Worm (Caenorhabditis elegans) whole organism, early embryonic: ENCODE results near the gene F09G2.8.

ENCODE experiments used
- B0310.2 ChIP-seq: sonication (generic microtip); optimal IDR thresholded peaks from 2 replicates; lab custom pipeline; 2016; ENCODE audit warnings: mild to moderate bottlenecking, missing genetic modification characterization, missing compliant biosample characterization
- F13C5.2 ChIP-seq: sonication (generic microtip); optimal IDR thresholded peaks from 2 replicates; lab custom pipeline; 2017; ENCODE audit warnings: mild to moderate bottlenecking, missing genetic modification characterization, inconsistent platforms, missing compliant biosample characterization
- aly-1 ChIP-seq: sonication (generic microtip); optimal IDR thresholded peaks from 2 replicates; lab custom pipeline; 2016; ENCODE audit warnings: missing genetic modification characterization, missing compliant biosample characterization
- ama-1 ChIP-seq: fragments of 150-350 bp; optimal IDR thresholded peaks from 2 replicates; lab custom pipeline; 2014
- ceh-13 ChIP-seq: fragments of 200-800 bp; sonication (Bioruptor generic); optimal IDR thresholded peaks from 2 replicates; lab custom pipeline; 2018; ENCODE audit warnings: mild to moderate bottlenecking, missing genetic modification characterization, missing compliant biosample characterization
- ceh-36 ChIP-seq: sonication (generic microtip); optimal IDR thresholded peaks from 2 replicates; lab custom pipeline; 2016; ENCODE audit warnings: missing genetic modification characterization, inconsistent platforms, missing compliant biosample characterization
- ets-7 ChIP-seq: sonication (generic microtip); optimal IDR thresholded peaks from 2 replicates; lab custom pipeline; 2016; ENCODE audit warnings: missing genotype, missing genetic modification characterization, missing compliant biosample characterization
- flt-1 ChIP-seq: fragments of 200-800 bp; sonication (Bioruptor generic); IDR thresholded peaks from 2 replicates; pipeline ENCODE4 v1.3.6; 2022; ENCODE audit warnings: missing genetic modification characterization, missing compliant biosample characterization
- hmbx-1 ChIP-seq: sonication (generic microtip); optimal IDR thresholded peaks from 2 replicates; lab custom pipeline; 2016; ENCODE audit warnings: mild to moderate bottlenecking, missing genetic modification characterization, missing compliant biosample characterization
- hmg-4 ChIP-seq: fragments of 200-800 bp; sonication (Bioruptor generic); optimal IDR thresholded peaks from 2 replicates; lab custom pipeline; 2018; ENCODE audit warnings: mild to moderate bottlenecking, missing genetic modification characterization, missing compliant biosample characterization
- hnd-1 ChIP-seq: sonication (generic microtip); optimal IDR thresholded peaks from 2 replicates; lab custom pipeline; 2016; ENCODE audit warnings: missing genetic modification characterization, missing compliant biosample characterization
- pes-1 ChIP-seq: fragments of 200-800 bp; sonication (Bioruptor generic); IDR thresholded peaks from 2 replicates; pipeline ENCODE4 v1.3.6; 2022; ENCODE audit warnings: missing genetic modification reagents, missing genetic modification characterization, missing compliant biosample characterization
- scrt-1 ChIP-seq: fragments of 200-800 bp; sonication (Bioruptor generic); IDR thresholded peaks from 2 replicates; pipeline ENCODE4 v1.3.6; 2022; ENCODE audit warnings: missing genetic modification characterization, missing compliant biosample characterization
- sea-1 ChIP-seq: fragments of 200-800 bp; sonication (Bioruptor generic); conservative IDR thresholded peaks from 2 replicates; pipeline ENCODE4 v1.3.6; 2022; ENCODE audit warnings: missing genetic modification characterization, missing compliant biosample characterization
- tbx-11 ChIP-seq: fragments of 200-800 bp; sonication (Bioruptor generic); IDR thresholded peaks from 2 replicates; pipeline ENCODE4 v1.3.6; 2022; ENCODE audit warnings: missing genetic modification characterization, missing compliant biosample characterization
- tbx-37 ChIP-seq: fragments of 200-800 bp; sonication (Bioruptor generic); conservative IDR thresholded peaks from 2 replicates; pipeline ENCODE4 v1.3.6; 2022; ENCODE audit warnings: missing genetic modification reagents, missing genetic modification characterization, missing compliant biosample characterization
- tra-4 ChIP-seq: sonication (generic microtip); optimal IDR thresholded peaks from 2 replicates; lab custom pipeline; 2017; ENCODE audit warnings: missing genetic modification characterization, missing compliant biosample characterization

The F09G2.8 gene

DNA sequence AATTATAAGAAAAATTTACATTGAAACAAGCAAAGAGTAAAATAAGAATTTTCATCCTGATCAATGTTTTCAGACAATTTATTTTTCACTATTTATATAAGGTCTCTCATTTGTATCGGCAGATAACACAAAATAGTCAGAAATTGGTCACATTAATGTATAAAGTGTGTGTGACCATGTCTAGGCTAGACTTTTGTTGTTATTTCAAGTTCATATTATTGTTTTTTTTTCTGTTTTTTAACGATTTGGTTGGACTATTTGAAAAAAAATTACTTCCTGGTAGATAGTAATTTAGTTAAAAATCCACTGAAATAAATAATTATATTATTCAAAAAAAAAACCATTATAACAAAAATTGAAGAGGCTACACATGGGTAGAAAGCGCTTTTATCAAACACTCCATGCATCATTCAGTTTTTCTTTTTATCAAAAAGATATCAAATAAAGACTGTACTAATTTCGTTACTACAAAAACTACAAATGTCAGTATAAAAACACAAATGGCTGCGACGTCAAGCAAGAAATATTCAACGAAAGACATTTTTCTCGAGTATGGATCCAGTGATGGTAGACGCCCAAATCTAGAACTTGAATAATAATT is 48.1 kb downstream of the F09G2.8 start, which contains the start of gene ugt-37:
ugt-37 (minus strand) TSS at position 69 of the 601 bp plus-strand sequence.
- no peak for TF ChIP-seq ama-1 (lab: Kevin White, UChicago)
- TF ChIP-seq scrt-1: no peak
- no peak for TF ChIP-seq aly-1 (tag; lab: Kevin White, UChicago)
- TF ChIP-seq pes-1 (GFP tag; lab: Robert Waterston, UW): no peak
- TF ChIP-seq ceh-13: no peak
- no peak for TF ChIP-seq tbx-37 (GFP tag; lab: Robert Waterston, UW)
- TF ChIP-seq B0310.2 (tag; lab: Kevin White, UChicago): no peak
- no peak for TF ChIP-seq hnd-1 (tag; lab: Kevin White, UChicago)
- no peak for TF ChIP-seq F13C5.2
- TF ChIP-seq ets-7 (tag; lab: Kevin White, UChicago): no peak
- TF ChIP-seq ceh-36 (tag; lab: Kevin White, UChicago): no peak
- TF ChIP-seq tbx-11 (GFP tag; lab: Robert Waterston, UW): no peak
- no peak for TF ChIP-seq sea-1
- TF ChIP-seq tra-4 (tag; lab: Kevin White, UChicago): no peak
- no peak for TF ChIP-seq flt-1 (GFP tag; lab: Robert Waterston, UW)
- no peak for TF ChIP-seq hmg-4 (GFP tag; lab: Kevin White, UChicago)
- TF ChIP-seq hmbx-1: no peak

ce11 chrV:7142661-7143060 is 50.8 kb downstream of the F09G2.8 start:
- no peak for TF ChIP-seq ama-1 (lab: Kevin White, UChicago)
- TF ChIP-seq sea-1: 0 out of 2 replicates have a peak, but pooled peaks have one; percentile 37
- TF ChIP-seq tbx-11 (GFP tag; lab: Robert Waterston, UW): 0 out of 2 replicates have a peak, but pooled peaks have one; percentile 29
- TF ChIP-seq F13C5.2: no peak

DNA sequence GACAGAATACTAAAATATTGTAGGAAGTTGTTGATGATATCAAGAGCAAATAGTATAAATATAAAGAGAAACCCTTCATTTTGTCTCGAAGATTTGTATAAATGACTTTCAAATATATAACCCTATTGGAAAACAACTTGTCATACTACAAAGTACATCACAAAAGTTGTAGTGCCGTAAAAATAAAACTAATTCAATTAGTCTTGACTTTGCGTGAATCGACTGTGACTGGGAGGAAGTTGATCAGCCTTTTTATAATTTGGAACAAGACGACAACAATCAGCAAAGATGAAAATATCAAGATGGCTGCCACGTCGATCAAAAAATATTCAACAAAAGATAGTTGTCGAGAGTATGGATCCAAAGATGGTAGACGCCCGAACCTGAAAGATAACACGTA is 51.6 kb downstream of the F09G2.8 start, which contains the start of gene ugt-40:
ugt-40 (minus strand) TSS at position 101 of the 400 bp plus-strand sequence.
- TF ChIP-seq ama-1 (lab: Kevin White, UChicago): no peak
- TF ChIP-seq hnd-1 (tag; lab: Kevin White, UChicago): no peak
- no peak for TF ChIP-seq ets-7 (tag; lab: Kevin White, UChicago)
- no peak for TF ChIP-seq hmbx-1

ce11 chrV:7140368-7140767 is 53.1 kb downstream of the F09G2.8 start:
- no peak for TF ChIP-seq tbx-11 (GFP tag; lab: Robert Waterston, UW)
- no peak for TF ChIP-seq hmbx-1
- no peak for TF ChIP-seq ceh-36 (tag; lab: Kevin White, UChicago)
- TF ChIP-seq B0310.2 (tag; lab: Kevin White, UChicago): no peak
- no peak for TF ChIP-seq tbx-37 (GFP tag; lab: Robert Waterston, UW)
